Worm (Caenorhabditis elegans) whole organism, L1 larva: ENCODE measurements around the gene idpc-3.
A peak's percentile ranks its signal among the peaks of the same experiment; 100 is the strongest.

Experiments used
- C04F5.9 ChIP-seq: sonication (generic microtip); optimal IDR thresholded peaks from 2 replicates; lab custom pipeline; 2016; ENCODE audit warnings: missing genetic modification characterization, missing compliant biosample characterization
- aha-1 ChIP-seq: fragments of 150-350 bp; optimal IDR thresholded peaks from 2 replicates; lab custom pipeline; 2014; ENCODE audit warnings: missing biosample characterization, missing genetic modification characterization
- alr-1 ChIP-seq: fragments of 200-800 bp; sonication (Bioruptor generic); optimal IDR thresholded peaks from 2 replicates; lab custom pipeline; 2018; ENCODE audit warnings: borderline replicate concordance, mild to moderate bottlenecking, missing genetic modification characterization, missing compliant biosample characterization
- blmp-1 ChIP-seq: fragments of 150-350 bp; optimal IDR thresholded peaks from 2 replicates; lab custom pipeline; 2014; ENCODE audit warnings: missing biosample characterization, missing genetic modification characterization
- ceh-90 ChIP-seq: sonication (generic microtip); optimal IDR thresholded peaks from 2 replicates; lab custom pipeline; 2016; ENCODE audit warnings: missing genetic modification characterization, missing compliant biosample characterization
- dpl-1 ChIP-seq, 3 experiments: fragments of 150-350 bp in 2 of 3; sonication (generic microtip) in 1 of 3; optimal IDR thresholded peaks; 2 replicates each; lab custom pipeline; 2014 to 2017; ENCODE audit warnings: missing biosample characterization in 3 of 3, missing genetic modification characterization in 3 of 3, missing genetic modification reagents in 3 of 3
- dsc-1 ChIP-seq: sonication (generic microtip); optimal IDR thresholded peaks from 2 replicates; lab custom pipeline; 2016; ENCODE audit warnings: mild to moderate bottlenecking, missing genetic modification characterization, missing compliant biosample characterization
- efl-1 ChIP-seq, 4 experiments: fragments of 150-350 bp; optimal IDR thresholded peaks in 3 of 4; peaks in 1 of 4; 1 replicate in 1 of 4; 2 replicates in 3 of 4; lab custom pipeline; 2014; ENCODE audit warnings: missing biosample characterization in 2 of 4, missing genetic modification characterization in 2 of 4, missing genetic modification reagents in 2 of 4
- elt-2 ChIP-seq: sonication (generic microtip); optimal IDR thresholded peaks from 2 replicates; lab custom pipeline; 2016; ENCODE audit warnings: missing genetic modification characterization, mild to moderate bottlenecking, inconsistent platforms, missing compliant biosample characterization, missing genetic modification reagents
- elt-3 ChIP-seq, 6 experiments: fragments of 150-350 bp in 1 of 6; sonication (generic microtip); optimal IDR thresholded peaks; 2 replicates each; lab custom pipeline; 2017 to 2018; ENCODE audit warnings: missing biosample characterization in 6 of 6, missing genetic modification characterization in 6 of 6, inconsistent platforms in 1 of 6
- fkh-10 ChIP-seq: sonication (generic microtip); optimal IDR thresholded peaks from 2 replicates; lab custom pipeline; 2017; ENCODE audit warnings: missing biosample characterization, missing genetic modification reagents, missing genetic modification characterization
- fkh-8 ChIP-seq: sonication (generic microtip); optimal IDR thresholded peaks from 2 replicates; lab custom pipeline; 2016; ENCODE audit warnings: mild to moderate bottlenecking, missing genetic modification characterization, missing compliant biosample characterization
- fos-1 ChIP-seq: fragments of 150-350 bp; optimal IDR thresholded peaks from 2 replicates; lab custom pipeline; 2014; ENCODE audit warnings: missing biosample characterization, missing genetic modification characterization
- grh-1 ChIP-seq: fragments of 200-800 bp; sonication (Bioruptor generic); IDR thresholded peaks from 2 replicates; pipeline ENCODE4 v1.3.6; 2022; ENCODE audit warnings: missing genetic modification reagents, missing genetic modification characterization, missing compliant biosample characterization
- jun-1 ChIP-seq: fragments of 150-350 bp; optimal IDR thresholded peaks from 2 replicates; lab custom pipeline; 2014; ENCODE audit warnings: missing biosample characterization, missing genetic modification reagents, missing genetic modification characterization
- lin-13 ChIP-seq: fragments of 150-350 bp; optimal IDR thresholded peaks from 2 replicates; lab custom pipeline; 2014; ENCODE audit warnings: missing biosample characterization, missing genetic modification reagents, missing genetic modification characterization
- lin-14 ChIP-seq: fragments of 200-800 bp; sonication (Bioruptor generic); optimal IDR thresholded peaks from 2 replicates; lab custom pipeline; 2018; ENCODE audit warnings: mild to moderate bottlenecking, missing genetic modification characterization, moderate library complexity, missing compliant biosample characterization
- lin-35 ChIP-seq, 2 experiments: fragments of 150-350 bp; optimal IDR thresholded peaks; 2 replicates each; lab custom pipeline; 2014; ENCODE audit warnings: missing biosample characterization in 2 of 2, missing genetic modification characterization in 2 of 2, missing genetic modification reagents in 2 of 2
- lsy-2 ChIP-seq, 2 experiments: fragments of 150-350 bp; optimal IDR thresholded peaks; 2 replicates each; lab custom pipeline; 2014; ENCODE audit warnings: missing biosample characterization in 2 of 2, missing genetic modification characterization in 2 of 2
- mdl-1 ChIP-seq, 2 experiments: fragments of 150-350 bp; optimal IDR thresholded peaks; 2 replicates each; lab custom pipeline; 2014 to 2017; ENCODE audit warnings: missing biosample characterization in 2 of 2, missing genetic modification characterization in 2 of 2, inconsistent platforms in 1 of 2
- mep-1 ChIP-seq: fragments of 150-350 bp; optimal IDR thresholded peaks from 2 replicates; lab custom pipeline; 2014; ENCODE audit warnings: missing biosample characterization, missing genetic modification characterization
- nhr-11 ChIP-seq: fragments of 150-350 bp; optimal IDR thresholded peaks from 2 replicates; lab custom pipeline; 2014; ENCODE audit warnings: missing biosample characterization, missing genetic modification characterization
- nhr-19 ChIP-seq: fragments of 200-800 bp; sonication (Bioruptor generic); conservative IDR thresholded peaks from 2 replicates; pipeline ENCODE4 v1.3.6; 2022; ENCODE audit warnings: missing genetic modification characterization, missing compliant biosample characterization
- nhr-20 ChIP-seq: sonication (generic microtip); optimal IDR thresholded peaks from 2 replicates; lab custom pipeline; 2016; ENCODE audit warnings: mild to moderate bottlenecking, missing genetic modification characterization, missing compliant biosample characterization
- nhr-28 ChIP-seq: fragments of 150-350 bp; optimal IDR thresholded peaks from 2 replicates; lab custom pipeline; 2014; ENCODE audit warnings: missing biosample characterization, missing genetic modification characterization
- nhr-47 ChIP-seq: sonication (generic microtip); optimal IDR thresholded peaks from 2 replicates; lab custom pipeline; 2016; ENCODE audit warnings: mild to moderate bottlenecking, missing genetic modification characterization, moderate library complexity, missing compliant biosample characterization
- nhr-71 ChIP-seq: sonication (generic microtip); optimal IDR thresholded peaks from 2 replicates; lab custom pipeline; 2016; ENCODE audit warnings: mild to moderate bottlenecking, missing genetic modification characterization, moderate library complexity, missing compliant biosample characterization
- nhr-77 ChIP-seq: fragments of 150-350 bp; optimal IDR thresholded peaks from 2 replicates; lab custom pipeline; 2014; ENCODE audit warnings: missing biosample characterization, missing genetic modification characterization
- nhr-84 ChIP-seq: sonication (generic microtip); optimal IDR thresholded peaks from 2 replicates; lab custom pipeline; 2017; ENCODE audit warnings: missing biosample characterization, missing genetic modification characterization
- pag-3 ChIP-seq: sonication (generic microtip); optimal IDR thresholded peaks from 2 replicates; lab custom pipeline; 2017; ENCODE audit warnings: missing genetic modification characterization, mild to moderate bottlenecking, missing compliant biosample characterization, antibody characterized with exemption, borderline replicate concordance; ENCODE audit not compliant: insufficient read depth
- pax-3 ChIP-seq: fragments of 200-800 bp; sonication (Bioruptor generic); optimal IDR thresholded peaks from 2 replicates; lab custom pipeline; 2018; ENCODE audit warnings: mild to moderate bottlenecking, missing genetic modification characterization, moderate library complexity, missing compliant biosample characterization
- pqm-1 ChIP-seq: sonication (generic microtip); optimal IDR thresholded peaks from 3 replicates; lab custom pipeline; 2017; ENCODE audit warnings: missing biosample characterization, missing genetic modification characterization
- skn-1 ChIP-seq: fragments of 150-350 bp; optimal IDR thresholded peaks from 2 replicates; lab custom pipeline; 2014; ENCODE audit warnings: missing biosample characterization, missing genetic modification characterization
- snu-23 ChIP-seq: sonication (generic microtip); optimal IDR thresholded peaks from 2 replicates; lab custom pipeline; 2016; ENCODE audit warnings: missing genetic modification characterization, missing compliant biosample characterization
- sox-4 ChIP-seq: sonication (generic microtip); optimal IDR thresholded peaks from 2 replicates; lab custom pipeline; 2016; ENCODE audit warnings: missing genetic modification characterization, missing compliant biosample characterization
- tlp-1 ChIP-seq: fragments of 150-350 bp; optimal IDR thresholded peaks from 2 replicates; lab custom pipeline; 2014; ENCODE audit warnings: missing biosample characterization, missing genetic modification characterization
- unc-30 ChIP-seq: sonication (generic microtip); optimal IDR thresholded peaks from 2 replicates; lab custom pipeline; 2017; ENCODE audit warnings: missing biosample characterization, missing genetic modification characterization
- unc-62 ChIP-seq: fragments of 150-350 bp; optimal IDR thresholded peaks from 2 replicates; lab custom pipeline; 2014; ENCODE audit warnings: missing biosample characterization, missing genetic modification reagents, missing genetic modification characterization
- unc-86 ChIP-seq: sonication (generic microtip); optimal IDR thresholded peaks from 2 replicates; lab custom pipeline; 2016; ENCODE audit warnings: missing genetic modification characterization, missing compliant biosample characterization
- unc-98 ChIP-seq: fragments of 200-800 bp; sonication (Bioruptor generic); IDR thresholded peaks from 2 replicates; pipeline ENCODE4 v1.3.6; 2022; ENCODE audit warnings: missing genetic modification characterization, missing compliant biosample characterization
- xbp-1 ChIP-seq: sonication (generic microtip); optimal IDR thresholded peaks from 2 replicates; lab custom pipeline; 2016; ENCODE audit warnings: missing genetic modification characterization, missing compliant biosample characterization
- ztf-4 ChIP-seq: fragments of 150-350 bp; optimal IDR thresholded peaks from 2 replicates; lab custom pipeline; 2014; ENCODE audit warnings: missing biosample characterization, missing genetic modification characterization

idpc-3 gene

ce11 chrV:9629114-9629513, at the start of gene idpc-3:
Gene idpc-3, minus strand, starts transcription at chrV:9629214.
- TF ChIP-seq grh-1 (no peak), efl-1 (optimal IDR thresholded peaks at IDR 0.05; lab: Kevin White, UChicago) (no peak), efl-1 (GFP tag; optimal IDR thresholded peaks at IDR 0.05 in 1 of 2; lab: Kevin White, UChicago) (peak in 1 of 2 experiments; percentile 21), fos-1 (tag; lab: Kevin White, UChicago) (no peak), pag-3 (tag; lab: Kevin White, UChicago) (no peak)
- TF ChIP-seq, all 84 proteins: peak for 1

ce11 chrV:9677977-9678376, 49.0 kb upstream of the idpc-3 start, which contains the start of gene cthd-1:
Gene cthd-1, plus strand, starts transcription at chrV:9678277.
- TF ChIP-seq pax-3 (tag; lab: Kevin White, UChicago), result no peak
- no peak for TF ChIP-seq elt-3 (tag; optimal IDR thresholded peaks at IDR 0.05; lab: Kevin White, UChicago)
- no peak for TF ChIP-seq sox-4 (tag; lab: Kevin White, UChicago)

ce11 chrV:9673199-9673843, 44.3 kb upstream of the idpc-3 start, which contains the start of gene sulp-8:
Gene sulp-8, minus strand, starts transcription at chrV:9673667.
- TF ChIP-seq elt-2 (tag; lab: Kevin White, UChicago), result peak; percentile 33
- TF ChIP-seq blmp-1, result no peak
- peak in 1 of 2 experiments; percentile 13 for TF ChIP-seq lin-35 (GFP tag; optimal IDR thresholded peaks at IDR 0.05; lab: Kevin White, UChicago)
- TF ChIP-seq dpl-1 (GFP tag; optimal IDR thresholded peaks at IDR 0.05; lab: Kevin White, UChicago), result peak in 1 of 3 experiments; percentile 12

- TF ChIP-seq lsy-2 (tag; optimal IDR thresholded peaks at IDR 0.05; lab: Kevin White, UChicago) (no peak), fkh-10 (GFP tag; lab: Kevin White, UChicago) (no peak), nhr-19 (no peak), elt-2 (tag; lab: Kevin White, UChicago) (peak; percentile 49), unc-62 (GFP tag; lab: Kevin White, UChicago) (no peak)
Measured at ce11 chrV:9672495-9672894, 43.5 kb upstream of the idpc-3 start.

- TF ChIP-seq lin-14 (GFP tag; lab: Kevin White, UChicago) (peak; percentile 49), nhr-19 (no peak), nhr-20 (no peak)
Measured at ce11 chrV:9666394-9666793, 37.4 kb upstream of the idpc-3 start, which contains the start of gene ZK287.1. Gene ZK287.1, plus strand, starts transcription at chrV:9666694.

- no peak for TF ChIP-seq jun-1
- no peak for TF ChIP-seq alr-1 (tag; lab: Kevin White, UChicago)
- TF ChIP-seq lin-13 (GFP tag; lab: Kevin White, UChicago), result no peak
- no peak for TF ChIP-seq nhr-77 (tag; lab: Kevin White, UChicago)
- no peak for TF ChIP-seq ztf-4 (tag; lab: Kevin White, UChicago)
- TF ChIP-seq nhr-11, result no peak
- no peak for TF ChIP-seq pqm-1 (tag; lab: Kevin White, UChicago)
- TF ChIP-seq dsc-1, result no peak
- TF ChIP-seq mdl-1 (tag; optimal IDR thresholded peaks at IDR 0.05; lab: Kevin White, UChicago), result no peak
- no peak for TF ChIP-seq unc-98 (GFP tag; lab: Robert Waterston, UW)
- TF ChIP-seq snu-23 (GFP tag; lab: Kevin White, UChicago), result peak; percentile 13
- no peak for TF ChIP-seq nhr-47 (tag; lab: Kevin White, UChicago)
- no peak for TF ChIP-seq tlp-1 (tag; lab: Kevin White, UChicago)
- TF ChIP-seq aha-1 (tag; lab: Kevin White, UChicago), result no peak
- no peak for TF ChIP-seq nhr-28 (tag; lab: Kevin White, UChicago)
- no peak for TF ChIP-seq xbp-1 (tag; lab: Kevin White, UChicago)
- no peak for TF ChIP-seq unc-86 (tag; lab: Kevin White, UChicago)
- TF ChIP-seq nhr-84 (tag; lab: Kevin White, UChicago), result no peak
- TF ChIP-seq skn-1 (tag; lab: Kevin White, UChicago), result no peak
- TF ChIP-seq C04F5.9 (tag; lab: Kevin White, UChicago), result no peak
- TF ChIP-seq nhr-71 (tag; lab: Kevin White, UChicago), result peak; percentile 23
- TF ChIP-seq elt-3 (tag; optimal IDR thresholded peaks at IDR 0.05; lab: Kevin White, UChicago), result no peak
- no peak for TF ChIP-seq unc-30 (tag; lab: Kevin White, UChicago)
- TF ChIP-seq mep-1, result no peak
- peak; percentile 71 for TF ChIP-seq fkh-8 (tag; lab: Kevin White, UChicago)
- TF ChIP-seq ceh-90 (tag; lab: Kevin White, UChicago), result no peak
Measured at ce11 chrV:9664620-9665019, 35.6 kb upstream of the idpc-3 start.
